Worm (Caenorhabditis elegans) whole organism, late embryonic: ENCODE data around the gene srh-139.

ENCODE experiments used
- Y22D7AL.16 ChIP-seq: sonication (generic microtip); optimal IDR thresholded peaks from 2 replicates; lab custom pipeline; 2016; ENCODE audit warnings: missing genetic modification characterization, missing compliant biosample characterization
- ceh-2 ChIP-seq: sonication (generic microtip); optimal IDR thresholded peaks from 2 replicates; lab custom pipeline; 2016; ENCODE audit warnings: missing genotype, missing genetic modification characterization, missing compliant biosample characterization
- ceh-22 ChIP-seq: sonication (generic microtip); optimal IDR thresholded peaks from 2 replicates; lab custom pipeline; 2017; ENCODE audit warnings: missing biosample characterization, missing genetic modification characterization
- ceh-24 ChIP-seq: sonication (generic microtip); optimal IDR thresholded peaks from 2 replicates; lab custom pipeline; 2016; ENCODE audit warnings: mild to moderate bottlenecking, missing genetic modification characterization, missing compliant biosample characterization
- ceh-48 ChIP-seq: sonication (generic microtip); optimal IDR thresholded peaks from 2 replicates; lab custom pipeline; 2016; ENCODE audit warnings: missing genetic modification characterization, inconsistent platforms, missing compliant biosample characterization
- dve-1 ChIP-seq: sonication (generic microtip); optimal IDR thresholded peaks from 2 replicates; lab custom pipeline; 2017; ENCODE audit warnings: antibody characterized with exemption, mild to moderate bottlenecking, missing genetic modification characterization, missing compliant biosample characterization
- elt-2 ChIP-seq: sonication (generic microtip); optimal IDR thresholded peaks from 2 replicates; lab custom pipeline; 2016; ENCODE audit warnings: missing genetic modification reagents, missing genetic modification characterization, missing compliant biosample characterization
- hlh-13 ChIP-seq: fragments of 200-800 bp; sonication (Bioruptor generic); optimal IDR thresholded peaks from 2 replicates; lab custom pipeline; 2018; ENCODE audit warnings: mild to moderate bottlenecking, missing genetic modification characterization, missing compliant biosample characterization
- lim-6 ChIP-seq: sonication (generic microtip); optimal IDR thresholded peaks from 2 replicates; lab custom pipeline; 2016; ENCODE audit warnings: missing genetic modification characterization, missing compliant biosample characterization
- lin-11 ChIP-seq: fragments of 200-800 bp; sonication (Bioruptor generic); optimal IDR thresholded peaks from 2 replicates; lab custom pipeline; 2018; ENCODE audit warnings: mild to moderate bottlenecking, missing genetic modification characterization, missing compliant biosample characterization
- madf-2 ChIP-seq: sonication (generic microtip); optimal IDR thresholded peaks from 2 replicates; lab custom pipeline; 2017; ENCODE audit warnings: missing genetic modification characterization, missing compliant biosample characterization
- nhr-11 ChIP-seq: fragments of 150-350 bp; optimal IDR thresholded peaks from 2 replicates; lab custom pipeline; 2014; ENCODE audit warnings: missing biosample characterization, missing genetic modification characterization
- nhr-232 ChIP-seq: sonication (generic microtip); optimal IDR thresholded peaks from 2 replicates; lab custom pipeline; 2016; ENCODE audit warnings: missing genetic modification characterization, missing compliant biosample characterization
- pax-1 ChIP-seq: fragments of 150-350 bp; optimal IDR thresholded peaks from 2 replicates; lab custom pipeline; 2014; ENCODE audit warnings: missing biosample characterization, missing genetic modification characterization
- pros-1 ChIP-seq: fragments of 150-350 bp; optimal IDR thresholded peaks from 2 replicates; lab custom pipeline; 2014; ENCODE audit warnings: missing biosample characterization, missing genetic modification reagents, missing genetic modification characterization
- sdc-2 ChIP-seq: sonication (generic microtip); optimal IDR thresholded peaks from 2 replicates; lab custom pipeline; 2016; ENCODE audit warnings: missing genotype, missing genetic modification characterization, missing compliant biosample characterization
- unc-3 ChIP-seq, 2 experiments: fragments of 200-800 bp in 1 of 2; sonication (Bioruptor generic) in 1 of 2; sonication (generic microtip) in 1 of 2; conservative IDR thresholded peaks in 1 of 2; optimal IDR thresholded peaks in 1 of 2; 2 replicates each; pipeline versions ENCODE4 v1.3.6 to Lab custom; 2016 to 2022; ENCODE audit warnings: missing compliant biosample characterization in 2 of 2, missing genetic modification characterization in 2 of 2, missing genetic modification reagents in 1 of 2

Gene srh-139

DNA sequence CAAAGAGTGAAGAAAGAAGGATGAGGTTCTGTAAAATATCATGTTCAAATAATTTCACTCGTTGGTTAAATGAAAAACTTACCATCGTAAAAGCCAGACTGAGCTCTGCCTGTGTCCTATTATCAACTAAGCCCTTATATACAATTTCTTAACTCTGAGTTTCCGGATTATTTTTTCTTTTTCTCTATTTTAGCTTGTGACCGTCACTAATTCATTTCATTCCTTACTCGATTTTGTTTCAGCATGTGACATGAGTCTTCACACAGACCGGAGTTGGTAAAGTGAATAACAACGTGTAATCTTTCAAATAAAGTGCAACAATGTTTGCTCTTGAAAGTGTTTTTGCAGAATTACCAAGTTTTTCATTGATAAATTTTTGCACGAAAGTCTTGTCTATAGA lies 50.2 kb downstream of the srh-139 start, which contains the start of gene cpr-2:
TSS of gene cpr-2 (minus strand) at position 101 of the 400 bp plus-strand sequence.
- no peak for TF ChIP-seq ceh-24 (tag; lab: Kevin White, UChicago)
- no peak for TF ChIP-seq ceh-22
- TF ChIP-seq lin-11 (tag; lab: Kevin White, UChicago), result no peak
- TF ChIP-seq ceh-2, result no peak
- TF ChIP-seq unc-3 (GFP tag; conservative IDR thresholded peaks at IDR 0.05; lab: Robert Waterston, UW), result no peak
- TF ChIP-seq unc-3 (tag; optimal IDR thresholded peaks at IDR 0.05; lab: Kevin White, UChicago), result no peak
- no peak for TF ChIP-seq sdc-2 (tag; lab: Kevin White, UChicago)
- no peak for TF ChIP-seq elt-2 (tag; lab: Kevin White, UChicago)
- no peak for TF ChIP-seq hlh-13
- TF ChIP-seq nhr-232 (tag; lab: Kevin White, UChicago), result no peak
- TF ChIP-seq madf-2 (tag; lab: Kevin White, UChicago), result no peak
- no peak for TF ChIP-seq ceh-48 (tag; lab: Kevin White, UChicago)
- no peak for TF ChIP-seq pax-1 (tag; lab: Kevin White, UChicago)
- no peak for TF ChIP-seq nhr-11 (tag; lab: Kevin White, UChicago)
- TF ChIP-seq lim-6 (tag; lab: Kevin White, UChicago), result no peak
- no peak for TF ChIP-seq Y22D7AL.16 (tag; lab: Kevin White, UChicago)
- TF ChIP-seq dve-1, result no peak
- no peak for TF ChIP-seq pros-1 (tag; lab: Kevin White, UChicago)
